Worm (Caenorhabditis elegans) whole organism, midembryonic: ENCODE results near the gene nspg-7.2.

Experiments used
- T22C8.4 ChIP-seq: fragments of 200-800 bp; sonication (Bioruptor generic); IDR thresholded peaks from 2 replicates; pipeline ENCODE4 v1.3.6; 2022; ENCODE audit warnings: missing genetic modification characterization, missing compliant biosample characterization
- cog-1 ChIP-seq: sonication (generic microtip); optimal IDR thresholded peaks from 2 replicates; lab custom pipeline; 2016; ENCODE audit warnings: missing genetic modification characterization, missing compliant biosample characterization
- flt-1 ChIP-seq: fragments of 200-800 bp; sonication (Bioruptor generic); IDR thresholded peaks from 2 replicates; pipeline ENCODE4 v1.3.6; 2022; ENCODE audit warnings: missing genetic modification characterization, missing compliant biosample characterization
- klf-2 ChIP-seq: fragments of 200-800 bp; sonication (Bioruptor generic); conservative IDR thresholded peaks from 2 replicates; pipeline ENCODE4 v1.3.6; 2022; ENCODE audit warnings: missing genetic modification reagents, missing genetic modification characterization, missing compliant biosample characterization
- med-1 ChIP-seq: sonication (generic microtip); optimal IDR thresholded peaks from 2 replicates; lab custom pipeline; 2017; ENCODE audit warnings: missing genetic modification characterization, mild to moderate bottlenecking, missing compliant biosample characterization, antibody characterized with exemption, missing genetic modification reagents; ENCODE audit not compliant: insufficient read depth
- ref-1 ChIP-seq: fragments of 200-800 bp; sonication (Bioruptor generic); conservative IDR thresholded peaks from 2 replicates; pipeline ENCODE4 v1.3.6; 2022; ENCODE audit warnings: missing genetic modification reagents, missing genetic modification characterization, missing compliant biosample characterization
- tab-1 ChIP-seq: fragments of 200-800 bp; sonication (Bioruptor generic); IDR thresholded peaks from 2 replicates; pipeline ENCODE4 v1.3.6; 2022; ENCODE audit warnings: missing genetic modification characterization, missing compliant biosample characterization
- ztf-23 ChIP-seq: fragments of 200-800 bp; sonication (Bioruptor generic); IDR thresholded peaks from 2 replicates; pipeline ENCODE4 v1.3.6; 2022; ENCODE audit warnings: missing genetic modification reagents, missing genetic modification characterization, missing compliant biosample characterization
- ztf-29 ChIP-seq: fragments of 200-800 bp; sonication (Bioruptor generic); IDR thresholded peaks from 2 replicates; pipeline ENCODE4 v1.3.6; 2022; ENCODE audit warnings: missing genetic modification reagents, missing genetic modification characterization, missing compliant biosample characterization

The nspg-7.2 gene

ce11 chrIII:3219050-3219449 is 39.2 kb downstream of the nspg-7.2 start, which contains the start of gene frm-8:
frm-8 (minus strand) TSS chrIII:3219150.
- TF ChIP-seq tab-1 (GFP tag; lab: Robert Waterston, UW) (no peak), T22C8.4 (GFP tag; lab: Robert Waterston, UW) (no peak), med-1 (GFP tag; lab: Kevin White, UChicago) (no peak), klf-2 (GFP tag; lab: Robert Waterston, UW) (no peak), cog-1 (tag; lab: Kevin White, UChicago) (no peak), ztf-23 (GFP tag; lab: Robert Waterston, UW) (no peak), ztf-29 (GFP tag; lab: Robert Waterston, UW) (no peak), flt-1 (GFP tag; lab: Robert Waterston, UW) (no peak), ref-1 (no peak)
